Worm (Caenorhabditis elegans) whole organism, young adult: ENCODE measurements around the gene Y48E1B.8.
A peak's percentile ranks its signal among the peaks of the same experiment; 100 is the strongest.

Experiments
- D2030.7 ChIP-seq: fragments of 200-800 bp; sonication (Bioruptor generic); IDR thresholded peaks from 2 replicates; pipeline ENCODE4 v1.3.6; 2022; ENCODE audit warnings: missing genetic modification reagents, missing genetic modification characterization, missing compliant biosample characterization
- F23B12.7 ChIP-seq: sonication (generic microtip); optimal IDR thresholded peaks from 2 replicates; lab custom pipeline; 2017; ENCODE audit warnings: missing genetic modification characterization, mild to moderate bottlenecking, missing compliant biosample characterization, antibody characterized with exemption, moderate library complexity; ENCODE audit not compliant: insufficient read depth
- F33H1.4 ChIP-seq: fragments of 200-800 bp; sonication (Bioruptor generic); IDR thresholded peaks from 2 replicates; pipeline ENCODE4 v1.3.6; 2022; ENCODE audit warnings: missing genetic modification reagents, missing genetic modification characterization, missing compliant biosample characterization
- F37B4.10 ChIP-seq: fragments of 200-800 bp; sonication (Bioruptor generic); IDR thresholded peaks from 2 replicates; pipeline ENCODE4 v1.3.6; 2022; ENCODE audit warnings: missing genetic modification characterization, missing compliant biosample characterization
- F52B5.7 ChIP-seq: sonication (generic microtip); optimal IDR thresholded peaks from 2 replicates; lab custom pipeline; 2016; ENCODE audit warnings: mild to moderate bottlenecking, missing genetic modification characterization, missing compliant biosample characterization
- Y53F4B.3 ChIP-seq: fragments of 200-800 bp; sonication (Bioruptor generic); IDR thresholded peaks from 2 replicates; pipeline ENCODE4 v1.3.6; 2022; ENCODE audit warnings: missing genetic modification reagents, missing genetic modification characterization, missing compliant biosample characterization
- Y56A3A.18 ChIP-seq: fragments of 200-800 bp; sonication (Bioruptor generic); IDR thresholded peaks from 2 replicates; pipeline ENCODE4 v1.3.6; 2022; ENCODE audit warnings: missing genetic modification reagents, missing genetic modification characterization, missing compliant biosample characterization
- Y67H2A.10 ChIP-seq: fragments of 200-800 bp; sonication (Bioruptor generic); conservative IDR thresholded peaks from 2 replicates; pipeline ENCODE4 v1.3.6; 2022; ENCODE audit warnings: missing genetic modification reagents, missing genetic modification characterization, missing compliant biosample characterization
- Y79H2A.3 ChIP-seq: fragments of 200-800 bp; sonication (Bioruptor generic); conservative IDR thresholded peaks from 2 replicates; pipeline ENCODE4 v1.3.6; 2022; ENCODE audit warnings: missing genetic modification reagents, missing genetic modification characterization, missing compliant biosample characterization
- akir-1 ChIP-seq: fragments of 200-800 bp; sonication (Bioruptor generic); optimal IDR thresholded peaks from 2 replicates; lab custom pipeline; 2018; ENCODE audit warnings: mild to moderate bottlenecking, missing genetic modification characterization, moderate library complexity, missing compliant biosample characterization
- bed-2 ChIP-seq: fragments of 200-800 bp; sonication (Bioruptor generic); IDR thresholded peaks from 2 replicates; pipeline ENCODE4 v1.3.6; 2022; ENCODE audit warnings: missing genetic modification reagents, missing genetic modification characterization, missing compliant biosample characterization
- ccch-3 ChIP-seq: fragments of 200-800 bp; sonication (Bioruptor generic); optimal IDR thresholded peaks from 2 replicates; lab custom pipeline; 2018; ENCODE audit warnings: mild to moderate bottlenecking, missing genetic modification characterization, missing compliant biosample characterization
- ceh-40 ChIP-seq: fragments of 200-800 bp; sonication (Bioruptor generic); IDR thresholded peaks from 2 replicates; pipeline ENCODE4 v1.3.6; 2022; ENCODE audit warnings: missing genetic modification characterization, missing compliant biosample characterization
- dpl-1 ChIP-seq: fragments of 150-350 bp; optimal IDR thresholded peaks from 2 replicates; lab custom pipeline; 2014; ENCODE audit warnings: missing biosample characterization, missing genetic modification reagents, missing genetic modification characterization
- efl-1 ChIP-seq: fragments of 150-350 bp; optimal IDR thresholded peaks from 2 replicates; lab custom pipeline; 2014; ENCODE audit warnings: missing biosample characterization, missing genetic modification reagents, missing genetic modification characterization
- egrh-3 ChIP-seq: fragments of 200-800 bp; sonication (Bioruptor generic); IDR thresholded peaks from 2 replicates; pipeline ENCODE4 v1.3.6; 2022; ENCODE audit warnings: missing genetic modification reagents, missing genetic modification characterization, missing compliant biosample characterization
- ets-4 ChIP-seq: fragments of 200-800 bp; sonication (Bioruptor generic); optimal IDR thresholded peaks from 2 replicates; lab custom pipeline; 2018; ENCODE audit warnings: mild to moderate bottlenecking, missing genetic modification characterization, missing compliant biosample characterization
- hlh-12 ChIP-seq: sonication (generic microtip); optimal IDR thresholded peaks from 2 replicates; lab custom pipeline; 2016; ENCODE audit warnings: missing genetic modification characterization, missing compliant biosample characterization
- hmg-1.2 ChIP-seq: fragments of 200-800 bp; sonication (Bioruptor generic); IDR thresholded peaks from 2 replicates; pipeline ENCODE4 v1.3.6; 2022; ENCODE audit warnings: missing genetic modification reagents, missing genetic modification characterization, missing compliant biosample characterization
- lin-26 ChIP-seq: fragments of 200-800 bp; sonication (Bioruptor generic); IDR thresholded peaks from 2 replicates; pipeline ENCODE4 v1.3.6; 2022; ENCODE audit warnings: missing genetic modification reagents, missing genetic modification characterization, missing compliant biosample characterization
- lsy-27 ChIP-seq: sonication (generic microtip); optimal IDR thresholded peaks from 2 replicates; lab custom pipeline; 2017; ENCODE audit warnings: missing genetic modification characterization, mild to moderate bottlenecking, missing compliant biosample characterization, antibody characterized with exemption, missing genotype, borderline replicate concordance; ENCODE audit not compliant: insufficient read depth
- madf-6 ChIP-seq: fragments of 200-800 bp; sonication (Bioruptor generic); IDR thresholded peaks from 2 replicates; pipeline ENCODE4 v1.3.6; 2022; ENCODE audit warnings: missing genetic modification reagents, missing genetic modification characterization, missing compliant biosample characterization
- madf-8 ChIP-seq: fragments of 200-800 bp; sonication (Bioruptor generic); conservative IDR thresholded peaks from 2 replicates; pipeline ENCODE4 v1.3.6; 2022; ENCODE audit warnings: missing genetic modification reagents, missing genetic modification characterization, missing compliant biosample characterization
- mcd-1 ChIP-seq: fragments of 200-800 bp; sonication (Bioruptor generic); IDR thresholded peaks from 2 replicates; pipeline ENCODE4 v1.3.6; 2022; ENCODE audit warnings: missing genetic modification reagents, missing genetic modification characterization, missing compliant biosample characterization
- mes-4 ChIP-seq: sonication (generic microtip); optimal IDR thresholded peaks from 2 replicates; lab custom pipeline; 2016; ENCODE audit warnings: missing genotype, missing genetic modification characterization, missing compliant biosample characterization
- nhr-120 ChIP-seq: fragments of 200-800 bp; sonication (Bioruptor generic); IDR thresholded peaks from 2 replicates; pipeline ENCODE4 v1.3.6; 2022; ENCODE audit warnings: missing genetic modification characterization, missing compliant biosample characterization
- nhr-80 ChIP-seq: sonication (generic microtip); optimal IDR thresholded peaks from 2 replicates; lab custom pipeline; 2016; ENCODE audit warnings: missing genetic modification characterization, missing compliant biosample characterization
- pha-4 ChIP-seq: fragments of 150-350 bp; sonication (generic microtip); optimal IDR thresholded peaks from 2 replicates; lab custom pipeline; 2014; ENCODE audit warnings: missing biosample characterization, missing genetic modification reagents, missing genetic modification characterization
- repo-1 ChIP-seq: sonication (generic microtip); optimal IDR thresholded peaks from 2 replicates; lab custom pipeline; 2017; ENCODE audit warnings: mild to moderate bottlenecking, missing genetic modification characterization, missing compliant biosample characterization
- rpc-1 ChIP-seq, 2 experiments: fragments of 150-350 bp in 1 of 2; sonication (generic microtip) in 1 of 2; optimal IDR thresholded peaks; 2 replicates each; lab custom pipeline; 2014 to 2018; ENCODE audit warnings: missing biosample characterization in 1 of 2, missing genetic modification characterization in 1 of 2, missing genetic modification reagents in 1 of 2, missing genotype in 1 of 2
- snpc-1.3 ChIP-seq: sonication (generic microtip); optimal IDR thresholded peaks from 2 replicates; lab custom pipeline; 2017; ENCODE audit warnings: missing genetic modification characterization, mild to moderate bottlenecking, missing compliant biosample characterization, antibody characterized with exemption, moderate library complexity, missing genotype, missing genetic modification reagents; ENCODE audit not compliant: insufficient read depth
- snpc-3.4 ChIP-seq: sonication (generic microtip); optimal IDR thresholded peaks from 2 replicates; lab custom pipeline; 2017; ENCODE audit warnings: missing genetic modification characterization, mild to moderate bottlenecking, missing compliant biosample characterization, antibody characterized with exemption, moderate library complexity, missing genotype, missing genetic modification reagents
- sptf-2 ChIP-seq: fragments of 200-800 bp; sonication (Bioruptor generic); optimal IDR thresholded peaks from 2 replicates; lab custom pipeline; 2018; ENCODE audit warnings: mild to moderate bottlenecking, missing genetic modification characterization, missing compliant biosample characterization
- tbx-9 ChIP-seq: sonication (generic microtip); optimal IDR thresholded peaks from 2 replicates; lab custom pipeline; 2016; ENCODE audit warnings: borderline replicate concordance, missing genetic modification characterization, inconsistent platforms, missing compliant biosample characterization
- unc-62 ChIP-seq: fragments of 150-350 bp; optimal IDR thresholded peaks from 2 replicates; lab custom pipeline; 2014; ENCODE audit warnings: missing biosample characterization, missing genetic modification reagents, missing genetic modification characterization
- zfh-2 ChIP-seq: fragments of 200-800 bp; sonication (Bioruptor generic); conservative IDR thresholded peaks from 2 replicates; pipeline ENCODE4 v1.3.6; 2022; ENCODE audit warnings: missing genetic modification reagents, missing genetic modification characterization, missing compliant biosample characterization
- ztf-26 ChIP-seq: sonication (generic microtip); optimal IDR thresholded peaks from 2 replicates; lab custom pipeline; 2017; ENCODE audit warnings: missing genetic modification characterization, missing compliant biosample characterization
- ztf-6 ChIP-seq: fragments of 200-800 bp; sonication (Bioruptor generic); IDR thresholded peaks from 2 replicates; pipeline ENCODE4 v1.3.6; 2022; ENCODE audit warnings: missing genetic modification reagents, missing genetic modification characterization, missing compliant biosample characterization

Gene Y48E1B.8

ce11 chrII:13622179-13622578 lies 36.7 kb downstream of the Y48E1B.8 start:
- TF ChIP-seq madf-6 (GFP tag; lab: Robert Waterston, UW) (peak; percentile 67), madf-8 (GFP tag; lab: Robert Waterston, UW) (0 out of 2 replicates have a peak, but pooled peaks have one; percentile 13), F33H1.4 (GFP tag; lab: Robert Waterston, UW) (peak; percentile 71)

ce11 chrII:13624330-13624729 lies 38.8 kb downstream of the Y48E1B.8 start, which contains the start of gene gst-16:
gst-16 (minus strand) TSS chrII:13624440.
- no peak for TF ChIP-seq F52B5.7
- TF ChIP-seq ztf-6, result no peak
- TF ChIP-seq mcd-1 (GFP tag; lab: Robert Waterston, UW), result no peak
- TF ChIP-seq nhr-80 (tag; lab: Kevin White, UChicago), result no peak
- no peak for TF ChIP-seq repo-1 (tag; lab: Kevin White, UChicago)

ce11 chrII:13627001-13627400 lies 41.5 kb downstream of the Y48E1B.8 start, which contains the start of gene gst-19:
gst-19 (minus strand) TSS chrII:13627145.
- TF ChIP-seq rpc-1 (optimal IDR thresholded peaks at IDR 0.05; lab: Kevin White, UChicago) (no peak), rpc-1 (tag; optimal IDR thresholded peaks at IDR 0.05; lab: Kevin White, UChicago) (no peak), ceh-40 (GFP tag; lab: Robert Waterston, UW) (no peak), nhr-120 (no peak), akir-1 (GFP tag; lab: Kevin White, UChicago) (no peak), bed-2 (GFP tag; lab: Robert Waterston, UW) (no peak), pha-4 (tag; lab: Kevin White, UChicago) (no peak), snpc-3.4 (no peak), dpl-1 (no peak), Y67H2A.10 (GFP tag; lab: Robert Waterston, UW) (no peak), D2030.7 (GFP tag; lab: Robert Waterston, UW) (no peak), tbx-9 (no peak), mes-4 (no peak), efl-1 (GFP tag; lab: Kevin White, UChicago) (no peak), lin-26 (GFP tag; lab: Robert Waterston, UW) (no peak), sptf-2 (GFP tag; lab: Kevin White, UChicago) (no peak), egrh-3 (GFP tag; lab: Robert Waterston, UW) (no peak), Y56A3A.18 (no peak), F37B4.10 (no peak), zfh-2 (GFP tag; lab: Robert Waterston, UW) (no peak), Y79H2A.3 (no peak)

ce11 chrII:13630690-13631089 lies 45.2 kb downstream of the Y48E1B.8 start, which contains the start of the genes gst-17 and gst-18:
gst-17 (minus strand) TSS chrII:13630790.
gst-18 (minus strand) TSS chrII:13630887.
- no peak for TF ChIP-seq repo-1 (tag; lab: Kevin White, UChicago)
- TF ChIP-seq hmg-1.2 (GFP tag; lab: Robert Waterston, UW), result no peak
- no peak for TF ChIP-seq hlh-12 (tag; lab: Kevin White, UChicago)
- no peak for TF ChIP-seq Y53F4B.3 (GFP tag; lab: Robert Waterston, UW)
- no peak for TF ChIP-seq ztf-26 (tag; lab: Kevin White, UChicago)
- TF ChIP-seq F23B12.7 (tag; lab: Kevin White, UChicago), result no peak
- TF ChIP-seq ets-4 (GFP tag; lab: Kevin White, UChicago), result no peak
- no peak for TF ChIP-seq snpc-1.3 (tag; lab: Kevin White, UChicago)
- TF ChIP-seq ccch-3 (GFP tag; lab: Kevin White, UChicago), result no peak
- no peak for TF ChIP-seq Y79H2A.3
- no peak for TF ChIP-seq lsy-27 (tag; lab: Kevin White, UChicago)
- TF ChIP-seq unc-62 (GFP tag; lab: Kevin White, UChicago), result no peak
- TF ChIP-seq mes-4, result no peak
